Fruit fly (Drosophila melanogaster) whole organism, embryonic: ENCODE results near the gene CG14043.
A peak's percentile ranks its signal among the peaks of the same experiment; 100 is the strongest.

Source experiments
- CG10209 ChIP-seq: fragments of 200-800 bp; sonication (Bioruptor generic); optimal IDR thresholded peaks from 3 replicates; lab custom pipeline; 2017; ENCODE audit warnings: missing biosample characterization, mild to moderate bottlenecking, missing genetic modification characterization, missing genetic modification reagents
- CG11695 ChIP-seq: fragments of 200-800 bp; sonication (Bioruptor generic); IDR thresholded peaks from 3 replicates; pipeline ENCODE4 v1.3.6; 2022; ENCODE audit warnings: missing biosample characterization, missing genetic modification characterization
- CG1233 ChIP-seq: fragments of 200-800 bp; sonication (Bioruptor generic); optimal IDR thresholded peaks from 4 replicates; lab custom pipeline; 2018; ENCODE audit warnings: missing biosample characterization, mild to moderate bottlenecking, missing genetic modification characterization
- CG14710 ChIP-seq: fragments of 200-800 bp; sonication (Bioruptor generic); optimal IDR thresholded peaks from 3 replicates; lab custom pipeline; 2019; ENCODE audit warnings: missing biosample characterization, mild to moderate bottlenecking, missing genetic modification characterization, moderate library complexity
- CG2129 ChIP-seq: fragments of 200-800 bp; sonication (Bioruptor generic); IDR thresholded peaks from 2 replicates; pipeline ENCODE4 v1.3.6; 2022; ENCODE audit warnings: missing biosample characterization, missing genetic modification characterization; ENCODE audit not compliant: partially characterized antibody
- CG2889 ChIP-seq: fragments of 200-800 bp; sonication (Bioruptor generic); IDR thresholded peaks from 3 replicates; pipeline ENCODE4 v1.3.6; 2022; ENCODE audit warnings: missing biosample characterization, missing genetic modification characterization
- CG3407 ChIP-seq: fragments of 200-800 bp; sonication (Bioruptor generic); optimal IDR thresholded peaks from 2 replicates; lab custom pipeline; 2018; ENCODE audit warnings: missing biosample characterization, mild to moderate bottlenecking, missing genetic modification characterization
- CG34376 ChIP-seq: fragments of 200-800 bp; sonication (Bioruptor generic); optimal IDR thresholded peaks from 2 replicates; lab custom pipeline; 2018; ENCODE audit warnings: missing biosample characterization, mild to moderate bottlenecking, missing genetic modification characterization
- CG3838 ChIP-seq: fragments of 200-800 bp; sonication (Bioruptor generic); optimal IDR thresholded peaks from 3 replicates; lab custom pipeline; 2016; ENCODE audit warnings: missing biosample characterization, missing genetic modification characterization
- CG9727 ChIP-seq: fragments of 200-800 bp; sonication (Bioruptor generic); optimal IDR thresholded peaks from 3 replicates; lab custom pipeline; 2017; ENCODE audit warnings: missing biosample characterization, mild to moderate bottlenecking, missing genetic modification characterization
- D ChIP-seq, 2 experiments: fragments of 200-800 bp in 1 of 2; fragments of >200 bp in 1 of 2; sonication (Bioruptor generic) in 1 of 2; optimal IDR thresholded peaks; 2 replicates in 1 of 2; 3 replicates in 1 of 2; lab custom pipeline; 2017; ENCODE audit warnings: mild to moderate bottlenecking in 1 of 2, missing biosample characterization in 1 of 2, missing genetic modification characterization in 1 of 2, missing genetic modification reagents in 1 of 2
- Dad ChIP-seq: fragments of 200-800 bp; sonication (Bioruptor generic); optimal IDR thresholded peaks from 3 replicates; lab custom pipeline; 2016; ENCODE audit warnings: missing biosample characterization, missing genetic modification characterization
- Dip2 ChIP-seq: fragments of 200-800 bp; sonication (Bioruptor generic); IDR thresholded peaks from 2 replicates; pipeline ENCODE4 v1.3.6; 2022; ENCODE audit warnings: missing biosample characterization, missing genetic modification characterization
- Drgx ChIP-seq: fragments of 200-800 bp; sonication (Bioruptor generic); IDR thresholded peaks from 2 replicates; pipeline ENCODE4 v1.3.6; 2022; ENCODE audit warnings: missing biosample characterization, missing genetic modification characterization
- Ets65A ChIP-seq: fragments of 200-800 bp; sonication (Bioruptor generic); peaks from one replicate; lab custom pipeline; 2016; ENCODE audit warnings: missing biosample characterization, missing genetic modification characterization
- Fer3 ChIP-seq: fragments of 200-800 bp; sonication (Bioruptor generic); optimal IDR thresholded peaks from 2 replicates; lab custom pipeline; 2018; ENCODE audit warnings: missing biosample characterization, mild to moderate bottlenecking, missing genetic modification characterization, moderate library complexity
- Med ChIP-seq: fragments of 200-800 bp; sonication (Bioruptor generic); peaks from one replicate; lab custom pipeline; 2016; ENCODE audit warnings: missing biosample characterization, missing genetic modification characterization, mild to moderate bottlenecking, inconsistent platforms, moderate library complexity
- Mrtf ChIP-seq: fragments of 200-800 bp; sonication (Bioruptor generic); IDR thresholded peaks from 3 replicates; pipeline ENCODE4 v1.3.6; 2022; ENCODE audit warnings: missing biosample characterization, missing genetic modification characterization
- Side ChIP-seq: fragments of 200-800 bp; sonication (Bioruptor generic); optimal IDR thresholded peaks from 2 replicates; lab custom pipeline; 2016; ENCODE audit warnings: missing biosample characterization, missing genetic modification characterization
- Sin3A ChIP-seq: fragments of >200 bp; optimal IDR thresholded peaks from 2 replicates; lab custom pipeline; 2018
- Sry-δ ChIP-seq: fragments of 200-800 bp; sonication (Bioruptor generic); optimal IDR thresholded peaks from 2 replicates; lab custom pipeline; 2016; ENCODE audit warnings: missing biosample characterization, missing genetic modification characterization
- ap ChIP-seq: fragments of 200-800 bp; sonication (Bioruptor generic); IDR thresholded peaks from 2 replicates; pipeline ENCODE4 v1.3.6; 2022; ENCODE audit warnings: missing biosample characterization, missing genetic modification characterization
- br ChIP-seq: fragments of >200 bp; optimal IDR thresholded peaks from 2 replicates; lab custom pipeline; 2017
- caup ChIP-seq: fragments of 200-800 bp; sonication (Bioruptor generic); optimal IDR thresholded peaks from 3 replicates; lab custom pipeline; 2017; ENCODE audit warnings: missing biosample characterization, mild to moderate bottlenecking, missing genetic modification characterization, moderate library complexity; ENCODE audit not compliant: severe bottlenecking
- chif ChIP-seq, 2 experiments: fragments of 200-800 bp; sonication (Bioruptor generic); optimal IDR thresholded peaks; 3 replicates each; lab custom pipeline; 2016; ENCODE audit warnings: missing biosample characterization in 2 of 2, missing genetic modification characterization in 2 of 2
- corto ChIP-seq: fragments of 200-800 bp; sonication (Bioruptor generic); optimal IDR thresholded peaks from 2 replicates; lab custom pipeline; 2016; ENCODE audit warnings: missing biosample characterization, mild to moderate bottlenecking, missing genetic modification characterization, moderate library complexity
- crp ChIP-seq, 2 experiments: fragments of 200-800 bp; sonication (Bioruptor generic); optimal IDR thresholded peaks; 2 replicates in 1 of 2; 3 replicates in 1 of 2; lab custom pipeline; 2017; ENCODE audit warnings: missing biosample characterization in 2 of 2, missing genetic modification characterization in 2 of 2, mild to moderate bottlenecking in 1 of 2, moderate library complexity in 1 of 2
- fd64A ChIP-seq: fragments of 200-800 bp; sonication (Bioruptor generic); optimal IDR thresholded peaks from 3 replicates; lab custom pipeline; 2018; ENCODE audit warnings: missing biosample characterization, mild to moderate bottlenecking, missing genetic modification characterization
- gcm2 ChIP-seq: fragments of 200-800 bp; sonication (Bioruptor generic); optimal IDR thresholded peaks from 2 replicates; lab custom pipeline; 2016; ENCODE audit warnings: missing biosample characterization, missing genetic modification characterization
- grn ChIP-seq: fragments of 200-800 bp; sonication (Bioruptor generic); optimal IDR thresholded peaks from 3 replicates; lab custom pipeline; 2017; ENCODE audit warnings: missing biosample characterization, missing genetic modification characterization
- gro ChIP-seq: fragments of 200-800 bp; sonication (Bioruptor generic); optimal IDR thresholded peaks from 2 replicates; lab custom pipeline; 2016; ENCODE audit warnings: missing biosample characterization, missing genetic modification characterization
- hkb ChIP-seq, 2 experiments: fragments of 200-800 bp in 1 of 2; fragments of >200 bp in 1 of 2; sonication (Bioruptor generic) in 1 of 2; IDR thresholded peaks in 1 of 2; optimal IDR thresholded peaks in 1 of 2; 2 replicates each; pipeline versions ENCODE4 v1.3.6 to Lab custom; 2017 to 2022; ENCODE audit warnings: missing biosample characterization in 1 of 2, missing genetic modification characterization in 1 of 2
- lov ChIP-seq, 2 experiments: fragments of 200-800 bp in 1 of 2; fragments of >200 bp in 1 of 2; sonication (Bioruptor generic) in 1 of 2; IDR thresholded peaks in 1 of 2; optimal IDR thresholded peaks in 1 of 2; 2 replicates in 1 of 2; 3 replicates in 1 of 2; pipeline versions ENCODE4 v1.3.6 to Lab custom; 2017 to 2022; ENCODE audit warnings: missing biosample characterization in 1 of 2, missing genetic modification characterization in 1 of 2
- nerfin-2 ChIP-seq: fragments of 200-800 bp; sonication (Bioruptor generic); IDR thresholded peaks from 2 replicates; pipeline ENCODE4 v1.3.6; 2022; ENCODE audit warnings: missing biosample characterization, missing genetic modification characterization; ENCODE audit not compliant: partially characterized antibody
- onecut ChIP-seq: fragments of 200-800 bp; sonication (Bioruptor generic); IDR thresholded peaks from 2 replicates; pipeline ENCODE4 v1.3.6; 2022; ENCODE audit warnings: missing biosample characterization, missing genetic modification characterization
- pb ChIP-seq: fragments of 200-800 bp; sonication (Bioruptor generic); optimal IDR thresholded peaks from 3 replicates; lab custom pipeline; 2016; ENCODE audit warnings: missing biosample characterization, missing genetic modification characterization
- prd ChIP-seq, 3 experiments: fragments of >200 bp in 2 of 3; fragments of 200-800 bp in 1 of 3; sonication (Bioruptor generic) in 1 of 3; optimal IDR thresholded peaks in 2 of 3; IDR thresholded peaks in 1 of 3; 2 replicates in 2 of 3; 3 replicates in 1 of 3; pipeline versions ENCODE4 v1.3.6 to Lab custom; 2017 to 2022; ENCODE audit warnings: missing biosample characterization in 1 of 3, missing genetic modification characterization in 1 of 3
- pzg ChIP-seq: fragments of 200-800 bp; sonication (Bioruptor generic); optimal IDR thresholded peaks from 3 replicates; lab custom pipeline; 2018; ENCODE audit warnings: missing biosample characterization, mild to moderate bottlenecking, missing genetic modification characterization, moderate library complexity
- ro ChIP-seq: fragments of 200-800 bp; sonication (Bioruptor generic); IDR thresholded peaks from 2 replicates; pipeline ENCODE4 v1.3.6; 2022; ENCODE audit warnings: missing biosample characterization, missing genetic modification characterization
- row ChIP-seq: fragments of 200-800 bp; sonication (Bioruptor generic); IDR thresholded peaks from 3 replicates; pipeline ENCODE4 v1.3.6; 2022; ENCODE audit warnings: missing biosample characterization, missing genetic modification characterization
- scrt ChIP-seq: fragments of 200-800 bp; sonication (Bioruptor generic); optimal IDR thresholded peaks from 2 replicates; lab custom pipeline; 2018; ENCODE audit warnings: missing biosample characterization, mild to moderate bottlenecking, missing genetic modification characterization, moderate library complexity
- sens ChIP-seq: fragments of 200-800 bp; sonication (Bioruptor generic); peaks from one replicate; lab custom pipeline; 2016; ENCODE audit warnings: missing biosample characterization, missing genetic modification characterization
- shn ChIP-seq: fragments of 200-800 bp; sonication (Bioruptor generic); optimal IDR thresholded peaks from 3 replicates; lab custom pipeline; 2016; ENCODE audit warnings: missing biosample characterization, missing genetic modification characterization
- slbo ChIP-seq: fragments of 200-800 bp; sonication (Bioruptor generic); IDR thresholded peaks from 2 replicates; pipeline ENCODE4 v1.3.6; 2022; ENCODE audit warnings: missing biosample characterization, missing genetic modification characterization
- sob ChIP-seq: fragments of 200-800 bp; sonication (Bioruptor generic); IDR thresholded peaks from 2 replicates; pipeline ENCODE4 v1.3.6; 2022; ENCODE audit warnings: missing biosample characterization, missing genetic modification characterization
- stwl ChIP-seq: fragments of 200-800 bp; sonication (Bioruptor generic); optimal IDR thresholded peaks from 3 replicates; lab custom pipeline; 2018; ENCODE audit warnings: missing biosample characterization, mild to moderate bottlenecking, missing genetic modification characterization, moderate library complexity
- tio ChIP-seq: fragments of 200-800 bp; sonication (Bioruptor generic); optimal IDR thresholded peaks from 2 replicates; lab custom pipeline; 2017; ENCODE audit warnings: missing biosample characterization, missing genetic modification characterization, inconsistent platforms

Gene CG14043

dm6 chr2L:4981278-4981966 is 9.9 kb downstream of the CG14043 start, which contains the start of the genes CG8892 and CG34126 (continued):
- TF ChIP-seq hkb (optimal IDR thresholded peaks at IDR 0.05; lab: Kevin White, UChicago) (peak; percentile 93), hkb (GFP tag; IDR thresholded peaks at IDR 0.05; lab: Robert Waterston, UW) (peak; percentile 92), Dad (peak; percentile 96), CG2889 (peak; percentile 95), grn (peak; percentile 86), nerfin-2 (GFP tag; lab: Robert Waterston, UW) (0 out of 2 replicates have a peak, but pooled peaks have one; percentile 25), CG3838 (peak; percentile 87), sob (peak; percentile 98), CG2129 (no peak), Dip2 (GFP tag; lab: Robert Waterston, UW) (peak; percentile 71), Sin3A (lab: Kevin White, UChicago) (peak; percentile 99), ap (GFP tag; lab: Robert Waterston, UW) (peak; percentile 85), crp (GFP tag; optimal IDR thresholded peaks at IDR 0.05; lab: Kevin White, UChicago) (peak; percentile 84 to 94), pzg (peak; percentile 84), br (no peak), row (GFP tag; lab: Robert Waterston, UW) (peak; percentile 98), CG9727 (peak; percentile 97), CG34376 (GFP tag; lab: Kevin White, UChicago) (peak; percentile 97), CG3407 (GFP tag; lab: Kevin White, UChicago) (peak; percentile 94), gcm2 (GFP tag; lab: Kevin White, UChicago) (peak; percentile 93), CG11695 (GFP tag; lab: Robert Waterston, UW) (peak; percentile 94), CG10209 (GFP tag; lab: Kevin White, UChicago) (peak; percentile 98)
- TF ChIP-seq, all 482 proteins: peak for 448

dm6 chr2L:4982098-4982646 is 10.7 kb downstream of the CG14043 start:
- TF ChIP-seq corto (GFP tag; lab: Kevin White, UChicago) (no peak), caup (GFP tag; lab: Kevin White, UChicago) (no peak), Side (GFP tag; lab: Kevin White, UChicago) (no peak), Med (GFP tag; lab: Kevin White, UChicago) (peak; percentile 78), ro (no peak), lov (optimal IDR thresholded peaks at IDR 0.05; lab: Kevin White, UChicago) (no peak), lov (GFP tag; IDR thresholded peaks at IDR 0.05; lab: Robert Waterston, UW) (0 out of 3 replicates have a peak, but pooled peaks have one; percentile 42), CG14710 (tag; lab: Kevin White, UChicago) (no peak), D (optimal IDR thresholded peaks at IDR 0.05; lab: Kevin White, UChicago) (no peak), D (GFP tag; optimal IDR thresholded peaks at IDR 0.05; lab: Kevin White, UChicago) (no peak), Fer3 (tag; lab: Kevin White, UChicago) (no peak), Sry-δ (no peak), Mrtf (GFP tag; lab: Robert Waterston, UW) (no peak), stwl (no peak), fd64A (GFP tag; lab: Kevin White, UChicago) (no peak), Drgx (no peak), CG1233 (GFP tag; lab: Kevin White, UChicago) (no peak), slbo (no peak), shn (GFP tag; lab: Kevin White, UChicago) (no peak), pb (GFP tag; lab: Kevin White, UChicago) (no peak), gro (GFP tag; lab: Kevin White, UChicago) (no peak), scrt (peak; percentile 58), prd (optimal IDR thresholded peaks at IDR 0.05; lab: Kevin White, UChicago) (no peak), prd (GFP tag; IDR thresholded peaks at IDR 0.05; lab: Robert Waterston, UW) (no peak), onecut (GFP tag; lab: Robert Waterston, UW) (peak; percentile 60), sens (GFP tag; lab: Kevin White, UChicago) (peak; percentile 61), tio (GFP tag; lab: Kevin White, UChicago) (no peak), chif (GFP tag; optimal IDR thresholded peaks at IDR 0.05; lab: Kevin White, UChicago) (no peak), Ets65A (GFP tag; lab: Kevin White, UChicago) (peak; percentile 88)
- TF ChIP-seq, all 482 proteins: peak for 6
